Fruit fly (Drosophila melanogaster): Measurements from ENCODE around the gene Paics.
A peak's percentile ranks its signal among the peaks of the same experiment; 100 is the strongest.

The Paics gene

dm6 chrX:12722009-12722408 lies 38.4 kb downstream of the Paics start:
- TF ChIP-seq CG6163 (GFP tag; IDR thresholded peaks at IDR 0.05) (no peak), CG11762 (GFP tag; optimal IDR thresholded peaks at IDR 0.05; ENCODE audit: insufficient read depth) (no peak), CG1621 (tag; optimal IDR thresholded peaks at IDR 0.05) (no peak), cyc (GFP tag; optimal IDR thresholded peaks at IDR 0.05) (no peak)

dm6 chrX:12721111-12721869 lies 39.1 kb downstream of the Paics start:
- TF ChIP-seq eg (GFP tag; IDR thresholded peaks at IDR 0.05) (0 out of 3 replicates have a peak, but pooled peaks have one; percentile 31), spab (GFP tag; optimal IDR thresholded peaks at IDR 0.05) (no peak), CG8119 (GFP tag; IDR thresholded peaks at IDR 0.05) (peak; percentile 16; the same call in 1 of the 3 replicates)

- no peak for TF ChIP-seq CG11762 (GFP tag; optimal IDR thresholded peaks at IDR 0.05; ENCODE audit: insufficient read depth)
- TF ChIP-seq Eip78C (GFP tag), result peak; percentile 63
- peak; percentile 37; the same call in 1 of the 3 replicates for TF ChIP-seq CG6163 (GFP tag; IDR thresholded peaks at IDR 0.05)
- TF ChIP-seq vri (GFP tag; optimal IDR thresholded peaks at IDR 0.05), result no peak
- TF ChIP-seq dsx (GFP tag; optimal IDR thresholded peaks at IDR 0.05; ENCODE audit: poor library complexity, severe bottlenecking), result peak; percentile 6
- no peak for TF ChIP-seq Ets96B (tag; optimal IDR thresholded peaks at IDR 0.05)
Measured at dm6 chrX:12719940-12720355, 40.5 kb downstream of the Paics start.

- TF ChIP-seq achi (GFP tag; optimal IDR thresholded peaks at IDR 0.05) (peak; percentile 86), CG11762 (GFP tag; optimal IDR thresholded peaks at IDR 0.05; ENCODE audit: insufficient read depth) (peak; percentile 87), CG8119 (GFP tag; IDR thresholded peaks at IDR 0.05) (peak; percentile 85), Eip93F (GFP tag; optimal IDR thresholded peaks at IDR 0.05) (peak; percentile 24), Sox14 (GFP tag; optimal IDR thresholded peaks at IDR 0.05) (peak; percentile 86), cyc (GFP tag; optimal IDR thresholded peaks at IDR 0.05) (peak; percentile 87), Ets96B (tag; optimal IDR thresholded peaks at IDR 0.05) (peak; percentile 87), dsx (GFP tag; optimal IDR thresholded peaks at IDR 0.05; ENCODE audit: poor library complexity, severe bottlenecking) (peak; percentile 76), CG7368 (GFP tag; optimal IDR thresholded peaks at IDR 0.05) (peak; percentile 84), CG10631 (GFP tag; optimal IDR thresholded peaks at IDR 0.05) (peak; percentile 87), Hr38 (GFP tag; optimal IDR thresholded peaks at IDR 0.05) (no peak), pdm3 (GFP tag; optimal IDR thresholded peaks at IDR 0.05) (peak; percentile 88), OdsH (GFP tag; optimal IDR thresholded peaks at IDR 0.05) (peak; percentile 91), lz (GFP tag; optimal IDR thresholded peaks at IDR 0.05) (peak; percentile 85), CG11902 (GFP tag; optimal IDR thresholded peaks at IDR 0.05) (peak; percentile 80), CG3032 (tag; optimal IDR thresholded peaks at IDR 0.05) (peak; percentile 85), Eip75B (GFP tag; optimal IDR thresholded peaks at IDR 0.05) (peak; percentile 90), fkh (GFP tag; optimal IDR thresholded peaks at IDR 0.05) (no peak), Eip78C (GFP tag) (peak; percentile 96), CG8319 (GFP tag; optimal IDR thresholded peaks at IDR 0.05) (peak; percentile 82), esn (GFP tag; optimal IDR thresholded peaks at IDR 0.05) (peak; percentile 87), eg (GFP tag; IDR thresholded peaks at IDR 0.05) (peak; percentile 86), CG1621 (tag; optimal IDR thresholded peaks at IDR 0.05) (peak; percentile 87), CG6854 (GFP tag; optimal IDR thresholded peaks at IDR 0.05) (peak; percentile 2), CG32006 (GFP tag; optimal IDR thresholded peaks at IDR 0.05) (peak; percentile 88), CG9139 (GFP tag; optimal IDR thresholded peaks at IDR 0.05) (peak; percentile 71), ss (GFP tag; optimal IDR thresholded peaks at IDR 0.05) (peak; percentile 79 to 87), fd85E (GFP tag; optimal IDR thresholded peaks at IDR 0.05) (peak; percentile 67), CG4318 (GFP tag; optimal IDR thresholded peaks at IDR 0.05) (no peak), Gug (GFP tag; IDR thresholded peaks at IDR 0.05) (peak; percentile 67), Met (GFP tag; optimal IDR thresholded peaks at IDR 0.05) (peak; percentile 86), Blimp-1 (GFP tag; optimal IDR thresholded peaks at IDR 0.05) (peak; percentile 41), CG3919 (GFP tag; optimal IDR thresholded peaks at IDR 0.05) (peak; percentile 91), CG6276 (GFP tag; optimal IDR thresholded peaks at IDR 0.05) (peak; percentile 75), Hr39 (GFP tag; optimal IDR thresholded peaks at IDR 0.05) (peak; percentile 88), CG34406 (GFP tag; optimal IDR thresholded peaks at IDR 0.05) (peak; percentile 80), CG15336 (GFP tag; IDR thresholded peaks at IDR 0.05) (peak; percentile 81), svp (GFP tag) (peak; percentile 90)
Measured at dm6 chrX:12719152-12719779, 41.2 kb downstream of the Paics start.

Data from whole organism, prepupa.